Fruit fly (Drosophila melanogaster) whole organism, embryonic: Measurements from ENCODE around the gene TRAM.

ENCODE experiments used
- Atf6 ChIP-seq: fragments of 200-800 bp; sonication (Bioruptor generic); IDR thresholded peaks from 2 replicates; pipeline ENCODE4 v1.3.6; 2022; ENCODE audit warnings: missing biosample characterization, missing genetic modification characterization
- CG10462 ChIP-seq: fragments of 200-800 bp; sonication (Bioruptor generic); optimal IDR thresholded peaks from 2 replicates; lab custom pipeline; 2016; ENCODE audit warnings: missing biosample characterization, missing genetic modification characterization
- CG10543 ChIP-seq: fragments of 200-800 bp; sonication (Bioruptor generic); optimal IDR thresholded peaks from 3 replicates; lab custom pipeline; 2017; ENCODE audit warnings: missing biosample characterization, mild to moderate bottlenecking, missing genetic modification characterization, moderate library complexity
- CG11085 ChIP-seq: fragments of 200-800 bp; sonication (Bioruptor generic); IDR thresholded peaks from 2 replicates; pipeline ENCODE4 v1.3.6; 2022; ENCODE audit warnings: missing biosample characterization, missing genetic modification characterization
- CG11247 ChIP-seq: fragments of 200-800 bp; sonication (Bioruptor generic); IDR thresholded peaks from 2 replicates; pipeline ENCODE4 v1.3.6; 2022; ENCODE audit warnings: missing biosample characterization, missing genetic modification characterization
- CG12236 ChIP-seq: fragments of 200-800 bp; sonication (Bioruptor generic); optimal IDR thresholded peaks from 2 replicates; lab custom pipeline; 2016; ENCODE audit warnings: missing biosample characterization, missing genetic modification characterization
- CG15601 ChIP-seq: fragments of 200-800 bp; sonication (Bioruptor generic); optimal IDR thresholded peaks from 3 replicates; lab custom pipeline; 2019; ENCODE audit warnings: missing biosample characterization, mild to moderate bottlenecking, missing genetic modification characterization, moderate library complexity
- CG1603 ChIP-seq: fragments of 200-800 bp; sonication (Bioruptor generic); optimal IDR thresholded peaks from 2 replicates; lab custom pipeline; 2019; ENCODE audit warnings: missing biosample characterization, mild to moderate bottlenecking, missing genetic modification characterization, moderate library complexity
- CG17829 ChIP-seq: fragments of 200-800 bp; optimal IDR thresholded peaks from 2 replicates; lab custom pipeline; 2019; ENCODE audit warnings: missing biosample characterization, mild to moderate bottlenecking, missing genetic modification characterization, moderate library complexity
- CG18599 ChIP-seq: fragments of 200-800 bp; sonication (Bioruptor generic); optimal IDR thresholded peaks from 3 replicates; lab custom pipeline; 2017; ENCODE audit warnings: missing biosample characterization, missing genetic modification characterization, mild to moderate bottlenecking, moderate library complexity, missing genetic modification reagents
- CG18619 ChIP-seq: fragments of 200-800 bp; sonication (Bioruptor generic); optimal IDR thresholded peaks from 3 replicates; lab custom pipeline; 2017; ENCODE audit warnings: missing biosample characterization, mild to moderate bottlenecking, missing genetic modification characterization
- CG30020 ChIP-seq: fragments of 200-800 bp; optimal IDR thresholded peaks from 2 replicates; lab custom pipeline; 2019; ENCODE audit warnings: missing biosample characterization, mild to moderate bottlenecking, missing genetic modification characterization, moderate library complexity
- CG34376 ChIP-seq: fragments of 200-800 bp; sonication (Bioruptor generic); optimal IDR thresholded peaks from 2 replicates; lab custom pipeline; 2018; ENCODE audit warnings: missing biosample characterization, mild to moderate bottlenecking, missing genetic modification characterization
- CG3995 ChIP-seq: fragments of 200-800 bp; sonication (Bioruptor generic); optimal IDR thresholded peaks from 3 replicates; lab custom pipeline; 2016; ENCODE audit warnings: missing biosample characterization, missing genetic modification characterization
- CG4282 ChIP-seq: fragments of 200-800 bp; sonication (Bioruptor generic); optimal IDR thresholded peaks from 2 replicates; lab custom pipeline; 2016; ENCODE audit warnings: missing biosample characterization, missing genetic modification characterization
- CG4707 ChIP-seq: fragments of 200-800 bp; sonication (Bioruptor generic); optimal IDR thresholded peaks from 2 replicates; lab custom pipeline; 2018; ENCODE audit warnings: missing biosample characterization, mild to moderate bottlenecking, missing genetic modification characterization, moderate library complexity
- CG7928 ChIP-seq: fragments of 200-800 bp; sonication (Bioruptor generic); optimal IDR thresholded peaks from 2 replicates; lab custom pipeline; 2017; ENCODE audit warnings: missing biosample characterization, mild to moderate bottlenecking, missing genetic modification characterization
- CHES-1-like ChIP-seq: fragments of 200-800 bp; sonication (Bioruptor generic); optimal IDR thresholded peaks from 2 replicates; lab custom pipeline; 2016; ENCODE audit warnings: missing biosample characterization, missing genetic modification characterization
- Doc2 ChIP-seq: fragments of 200-800 bp; sonication (Bioruptor generic); IDR thresholded peaks from 2 replicates; pipeline ENCODE4 v1.3.6; 2022; ENCODE audit warnings: missing biosample characterization, missing genetic modification characterization
- Dp ChIP-seq: fragments of 200-800 bp; sonication (Bioruptor generic); optimal IDR thresholded peaks from 2 replicates; lab custom pipeline; 2018; ENCODE audit warnings: missing biosample characterization, mild to moderate bottlenecking, missing genetic modification characterization, moderate library complexity
- E2f2 ChIP-seq: fragments of 200-800 bp; sonication (Bioruptor generic); IDR thresholded peaks from 2 replicates; pipeline ENCODE4 v1.3.6; 2022; ENCODE audit warnings: missing biosample characterization, missing genetic modification characterization
- Fer1 ChIP-seq: fragments of 200-800 bp; sonication (Bioruptor generic); optimal IDR thresholded peaks from 2 replicates; lab custom pipeline; 2017; ENCODE audit warnings: missing biosample characterization, mild to moderate bottlenecking, missing genetic modification characterization
- HLH54F ChIP-seq: fragments of 200-800 bp; sonication (Bioruptor generic); optimal IDR thresholded peaks from 3 replicates; lab custom pipeline; 2016; ENCODE audit warnings: missing biosample characterization, missing genetic modification characterization
- HLHmδ ChIP-seq: fragments of 200-800 bp; sonication (Bioruptor generic); optimal IDR thresholded peaks from 2 replicates; lab custom pipeline; 2018; ENCODE audit warnings: missing biosample characterization, mild to moderate bottlenecking, missing genetic modification characterization, moderate library complexity
- Hr51 ChIP-seq, 2 experiments: fragments of 200-800 bp; sonication (Bioruptor generic); optimal IDR thresholded peaks; 2 replicates in 1 of 2; 3 replicates in 1 of 2; lab custom pipeline; 2016 to 2018; ENCODE audit warnings: missing biosample characterization in 2 of 2, missing genetic modification characterization in 2 of 2, mild to moderate bottlenecking in 1 of 2, moderate library complexity in 1 of 2
- Lhr ChIP-seq: fragments of 200-800 bp; sonication (Bioruptor generic); optimal IDR thresholded peaks from 3 replicates; lab custom pipeline; 2017; ENCODE audit warnings: mild to moderate bottlenecking, missing biosample characterization, missing genetic modification reagents, missing genetic modification characterization
- Lim3 ChIP-seq: fragments of 200-800 bp; sonication (Bioruptor generic); IDR thresholded peaks from 2 replicates; pipeline ENCODE4 v1.3.6; 2022; ENCODE audit warnings: missing biosample characterization, missing genetic modification characterization
- Meics ChIP-seq: fragments of 200-800 bp; sonication (Bioruptor generic); optimal IDR thresholded peaks from 2 replicates; lab custom pipeline; 2017; ENCODE audit warnings: missing biosample characterization, mild to moderate bottlenecking, missing genetic modification characterization
- Myb ChIP-seq: fragments of 200-800 bp; sonication (Bioruptor generic); optimal IDR thresholded peaks from 2 replicates; lab custom pipeline; 2016; ENCODE audit warnings: missing biosample characterization, missing genetic modification characterization
- Side ChIP-seq: fragments of 200-800 bp; sonication (Bioruptor generic); optimal IDR thresholded peaks from 2 replicates; lab custom pipeline; 2016; ENCODE audit warnings: missing biosample characterization, missing genetic modification characterization
- Trl ChIP-seq, 3 experiments: fragments of >200 bp in 2 of 3; fragments of 200-800 bp in 1 of 3; sonication (Bioruptor generic) in 1 of 3; optimal IDR thresholded peaks; 2 replicates in 1 of 3; 3 replicates in 2 of 3; lab custom pipeline; 2016 to 2017; ENCODE audit warnings: missing biosample characterization in 1 of 3, missing genetic modification characterization in 1 of 3
- dm ChIP-seq: fragments of 200-800 bp; sonication (Bioruptor generic); optimal IDR thresholded peaks from 3 replicates; lab custom pipeline; 2016; ENCODE audit warnings: missing biosample characterization, missing genetic modification characterization
- ewg ChIP-seq: fragments of 200-800 bp; sonication (Bioruptor generic); optimal IDR thresholded peaks from 3 replicates; lab custom pipeline; 2017; ENCODE audit warnings: mild to moderate bottlenecking, missing biosample characterization, missing genetic modification reagents, missing genetic modification characterization
- eyg ChIP-seq: fragments of 200-800 bp; sonication (Bioruptor generic); optimal IDR thresholded peaks from 3 replicates; lab custom pipeline; 2016; ENCODE audit warnings: missing biosample characterization, missing genetic modification characterization
- fru ChIP-seq: fragments of >200 bp; optimal IDR thresholded peaks from 2 replicates; lab custom pipeline; 2017
- gce ChIP-seq: fragments of 200-800 bp; sonication (Bioruptor generic); IDR thresholded peaks from 3 replicates; pipeline ENCODE4 v1.3.6; 2022; ENCODE audit warnings: missing biosample characterization, missing genetic modification characterization
- gcm2 ChIP-seq: fragments of 200-800 bp; sonication (Bioruptor generic); optimal IDR thresholded peaks from 2 replicates; lab custom pipeline; 2016; ENCODE audit warnings: missing biosample characterization, missing genetic modification characterization
- hkb ChIP-seq, 2 experiments: fragments of 200-800 bp in 1 of 2; fragments of >200 bp in 1 of 2; sonication (Bioruptor generic) in 1 of 2; IDR thresholded peaks in 1 of 2; optimal IDR thresholded peaks in 1 of 2; 2 replicates each; pipeline versions ENCODE4 v1.3.6 to Lab custom; 2017 to 2022; ENCODE audit warnings: missing biosample characterization in 1 of 2, missing genetic modification characterization in 1 of 2
- jing ChIP-seq: fragments of 200-800 bp; sonication (Bioruptor generic); optimal IDR thresholded peaks from 2 replicates; lab custom pipeline; 2018; ENCODE audit warnings: missing biosample characterization, mild to moderate bottlenecking, missing genetic modification characterization
- jumu ChIP-seq: fragments of 200-800 bp; sonication (Bioruptor generic); optimal IDR thresholded peaks from 3 replicates; lab custom pipeline; 2016; ENCODE audit warnings: missing biosample characterization, missing genetic modification characterization
- kni ChIP-seq: fragments of 200-800 bp; sonication (Bioruptor generic); optimal IDR thresholded peaks from 3 replicates; lab custom pipeline; 2017; ENCODE audit warnings: mild to moderate bottlenecking, missing biosample characterization, missing genetic modification reagents, missing genetic modification characterization
- otp ChIP-seq: fragments of 200-800 bp; sonication (Bioruptor generic); IDR thresholded peaks from 3 replicates; pipeline ENCODE4, ENCODE4 v1.3.6; 2022; ENCODE audit warnings: missing biosample characterization, missing genetic modification characterization
- sd ChIP-seq: fragments of 200-800 bp; sonication (Bioruptor generic); optimal IDR thresholded peaks from 3 replicates; lab custom pipeline; 2018; ENCODE audit warnings: missing biosample characterization, mild to moderate bottlenecking, missing genetic modification characterization, moderate library complexity
- sima ChIP-seq: fragments of 200-800 bp; sonication (Bioruptor generic); optimal IDR thresholded peaks from 2 replicates; lab custom pipeline; 2016; ENCODE audit warnings: missing biosample characterization, missing genetic modification characterization
- sisA ChIP-seq: fragments of 200-800 bp; sonication (Bioruptor generic); IDR thresholded peaks from 2 replicates; pipeline ENCODE4 v1.3.6; 2022; ENCODE audit warnings: missing biosample characterization, missing genetic modification characterization
- sug ChIP-seq: fragments of 200-800 bp; optimal IDR thresholded peaks from 2 replicates; lab custom pipeline; 2019; ENCODE audit warnings: missing biosample characterization, mild to moderate bottlenecking, missing genetic modification characterization, moderate library complexity
- tll ChIP-seq, 2 experiments: fragments of 200-800 bp in 1 of 2; fragments of >200 bp in 1 of 2; sonication (Bioruptor generic) in 1 of 2; optimal IDR thresholded peaks; 2 replicates each; lab custom pipeline; 2017 to 2019; ENCODE audit warnings: missing biosample characterization in 2 of 2, missing genetic modification characterization in 2 of 2, mild to moderate bottlenecking in 1 of 2, moderate library complexity in 1 of 2
- twi ChIP-seq: fragments of 200-800 bp; optimal IDR thresholded peaks from 2 replicates; lab custom pipeline; 2019; ENCODE audit warnings: missing biosample characterization, mild to moderate bottlenecking, missing genetic modification characterization, moderate library complexity
- zfh2 ChIP-seq: fragments of 200-800 bp; sonication (Bioruptor generic); optimal IDR thresholded peaks from 2 replicates; lab custom pipeline; 2016; ENCODE audit warnings: missing biosample characterization, missing genetic modification characterization

The TRAM gene

dm6 chrX:900725-901345 is 34.2 kb upstream of the TRAM start (continued):
- TF ChIP-seq CG18619, result peak; percentile 62
- TF ChIP-seq twi (tag; lab: Kevin White, UChicago), result peak; percentile 33
- TF ChIP-seq CHES-1-like (GFP tag; lab: Kevin White, UChicago), result peak; percentile 64
- TF ChIP-seq jumu (GFP tag; lab: Kevin White, UChicago), result peak; percentile 81
- TF ChIP-seq HLH54F, result peak; percentile 77
- TF ChIP-seq CG1603, result peak; percentile 93
- peak; percentile 67 for TF ChIP-seq sug (tag; lab: Kevin White, UChicago)
- TF ChIP-seq CG4707 (GFP tag; lab: Kevin White, UChicago), result peak; percentile 54
- TF ChIP-seq CG10462, result peak; percentile 38
- TF ChIP-seq sima, result no peak
- peak; percentile 85 for TF ChIP-seq Fer1
- peak; percentile 61 for TF ChIP-seq CG12236
- TF ChIP-seq eyg (GFP tag; lab: Kevin White, UChicago), result peak; percentile 38
- no peak for TF ChIP-seq kni (GFP tag; lab: Kevin White, UChicago)
- peak; percentile 11 for TF ChIP-seq CG3995 (GFP tag; lab: Kevin White, UChicago)
- TF ChIP-seq Myb (GFP tag; lab: Kevin White, UChicago), result peak; percentile 47
- peak; percentile 45 for TF ChIP-seq CG15601 (tag; lab: Kevin White, UChicago)
- TF ChIP-seq CG17829, result peak; percentile 78
- TF ChIP-seq Side (GFP tag; lab: Kevin White, UChicago), result peak; percentile 86
- TF ChIP-seq otp (GFP tag; lab: Robert Waterston, UW), result no peak
- TF ChIP-seq hkb (optimal IDR thresholded peaks at IDR 0.05; lab: Kevin White, UChicago), result no peak
- peak; percentile 80 for TF ChIP-seq hkb (GFP tag; IDR thresholded peaks at IDR 0.05; lab: Robert Waterston, UW)
- TF ChIP-seq CG18599 (GFP tag; lab: Kevin White, UChicago), result peak; percentile 84
- peak; percentile 43; the same call in 1 of the 2 replicates for TF ChIP-seq Lim3 (GFP tag; lab: Robert Waterston, UW)
- no peak for TF ChIP-seq CG7928
- peak; percentile 78 for TF ChIP-seq Meics (GFP tag; lab: Kevin White, UChicago)
- TF ChIP-seq sd, result peak; percentile 26
- peak; percentile 37 for TF ChIP-seq gcm2 (GFP tag; lab: Kevin White, UChicago)
- TF ChIP-seq fru (lab: Kevin White, UChicago), result no peak
- peak; percentile 25; the same call in 1 of the 2 replicates for TF ChIP-seq Doc2 (GFP tag; lab: Robert Waterston, UW)
- no peak for TF ChIP-seq Lhr (GFP tag; lab: Kevin White, UChicago)
- peak; percentile 41 to 86 for TF ChIP-seq Hr51 (GFP tag; optimal IDR thresholded peaks at IDR 0.05; lab: Kevin White, UChicago)
- TF ChIP-seq HLHmδ, result no peak
- TF ChIP-seq sisA (GFP tag; lab: Robert Waterston, UW), result peak; percentile 83
- peak; percentile 50 for TF ChIP-seq CG10543 (GFP tag; lab: Kevin White, UChicago)
- TF ChIP-seq CG11247, result peak; percentile 73
- 0 out of 3 replicates have a peak, but pooled peaks have one; percentile 31 for TF ChIP-seq gce (GFP tag; lab: Robert Waterston, UW)
- TF ChIP-seq Dp (GFP tag; lab: Kevin White, UChicago), result no peak
- TF ChIP-seq tll (GFP tag; optimal IDR thresholded peaks at IDR 0.05; lab: Kevin White, UChicago), result no peak
- peak; percentile 5 for TF ChIP-seq CG30020 (tag; lab: Kevin White, UChicago)
- TF ChIP-seq Atf6 (GFP tag; lab: Robert Waterston, UW), result peak; percentile 76
- peak; percentile 70 for TF ChIP-seq ewg (GFP tag; lab: Kevin White, UChicago)
- peak; percentile 70 for TF ChIP-seq zfh2 (GFP tag; lab: Kevin White, UChicago)
- TF ChIP-seq CG11085 (GFP tag; lab: Robert Waterston, UW), result peak; percentile 61
- peak; percentile 40 for TF ChIP-seq dm (GFP tag; lab: Kevin White, UChicago)
- TF ChIP-seq CG4282 (GFP tag; lab: Kevin White, UChicago), result peak; percentile 46
- peak; percentile 71 to 78 for TF ChIP-seq Trl (optimal IDR thresholded peaks at IDR 0.05; lab: Kevin White, UChicago)
- peak; percentile 83 for TF ChIP-seq Trl (GFP tag; optimal IDR thresholded peaks at IDR 0.05; lab: Kevin White, UChicago)
- TF ChIP-seq E2f2 (GFP tag; lab: Robert Waterston, UW), result peak; percentile 56
- peak; percentile 21 for TF ChIP-seq CG34376 (GFP tag; lab: Kevin White, UChicago)
- TF ChIP-seq jing (GFP tag; lab: Kevin White, UChicago), result peak; percentile 57
